Fruit fly (Drosophila melanogaster) whole organism, wandering third instar larva: ENCODE measurements around the gene Trf4-1.

ENCODE experiments used
- Abd-B ChIP-seq: fragments of >200 bp; optimal IDR thresholded peaks from 2 replicates; lab custom pipeline; 2017; ENCODE audit warnings: missing biosample characterization, missing genetic modification characterization
- CG32264 ChIP-seq: fragments of 200-800 bp; sonication (Bioruptor generic); optimal IDR thresholded peaks from 2 replicates; lab custom pipeline; 2016; ENCODE audit warnings: missing biosample characterization, missing genetic modification characterization
- CG9705 ChIP-seq: fragments of 200-800 bp; sonication (Bioruptor generic); optimal IDR thresholded peaks from 2 replicates; lab custom pipeline; 2018; ENCODE audit warnings: missing biosample characterization, mild to moderate bottlenecking, missing genetic modification characterization
- CrebA ChIP-seq: fragments of 200-800 bp; sonication (Bioruptor generic); optimal IDR thresholded peaks from 2 replicates; lab custom pipeline; 2016; ENCODE audit warnings: missing biosample characterization, mild to moderate bottlenecking, missing genetic modification characterization, borderline replicate concordance
- Dfd ChIP-seq: fragments of >200 bp; optimal IDR thresholded peaks from 2 replicates; lab custom pipeline; 2017; ENCODE audit warnings: missing biosample characterization, missing genetic modification characterization
- Dif ChIP-seq: fragments of 200-275, 200-300 bp; sonication (Bioruptor generic); optimal IDR thresholded peaks from 2 replicates; lab custom pipeline; 2018; ENCODE audit warnings: missing biosample characterization, missing genetic modification characterization; ENCODE audit not compliant: partially characterized antibody
- GATAd ChIP-seq: sonication (Bioruptor generic); optimal IDR thresholded peaks from 2 replicates; lab custom pipeline; 2016; ENCODE audit warnings: missing biosample characterization, missing genetic modification characterization
- HLH106 ChIP-seq: fragments of 200-800 bp; optimal IDR thresholded peaks from 3 replicates; lab custom pipeline; 2019; ENCODE audit warnings: missing biosample characterization, mild to moderate bottlenecking, missing genetic modification characterization, moderate library complexity
- Hnf4 ChIP-seq: fragments of 200-800 bp; sonication (Bioruptor generic); optimal IDR thresholded peaks from 2 replicates; lab custom pipeline; 2016; ENCODE audit warnings: missing biosample characterization, mild to moderate bottlenecking, missing genetic modification characterization
- Hr78 ChIP-seq: fragments of >200 bp; optimal IDR thresholded peaks from 2 replicates; lab custom pipeline; 2017; ENCODE audit warnings: missing biosample characterization, missing genetic modification characterization
- Hr83 ChIP-seq: fragments of 200-300 bp; sonication (Bioruptor generic); optimal IDR thresholded peaks from 2 replicates; lab custom pipeline; 2016; ENCODE audit warnings: missing biosample characterization, mild to moderate bottlenecking, missing genetic modification characterization, moderate library complexity; ENCODE audit not compliant: poor library complexity, severe bottlenecking
- Jra ChIP-seq: sonication (Bioruptor generic); optimal IDR thresholded peaks from 2 replicates; lab custom pipeline; 2016; ENCODE audit warnings: missing biosample characterization, missing genetic modification characterization
- Mio ChIP-seq: sonication (Bioruptor generic); optimal IDR thresholded peaks from 2 replicates; lab custom pipeline; 2016; ENCODE audit warnings: missing biosample characterization, missing genetic modification characterization
- Myc ChIP-seq: fragments of >200 bp; optimal IDR thresholded peaks from 2 replicates; lab custom pipeline; 2017
- N ChIP-seq: fragments of >200 bp; optimal IDR thresholded peaks from 2 replicates; lab custom pipeline; 2018; ENCODE audit warnings: missing biosample characterization, missing external identifiers, missing genetic modification characterization
- OdsH ChIP-seq: fragments of 200-800 bp; sonication (Bioruptor generic); optimal IDR thresholded peaks from 2 replicates; lab custom pipeline; 2016; ENCODE audit warnings: missing biosample characterization, mild to moderate bottlenecking, missing genetic modification characterization
- Rel ChIP-seq, 2 experiments: fragments of 200-800 bp; sonication (Bioruptor generic) in 1 of 2; optimal IDR thresholded peaks; 2 replicates in 1 of 2; 3 replicates in 1 of 2; lab custom pipeline; 2016 to 2019; ENCODE audit warnings: mild to moderate bottlenecking in 2 of 2, missing biosample characterization in 2 of 2, missing genetic modification characterization in 2 of 2, moderate library complexity in 1 of 2
- Sp1 ChIP-seq: fragments of 200-800 bp; sonication (Bioruptor generic); optimal IDR thresholded peaks from 3 replicates; lab custom pipeline; 2019; ENCODE audit warnings: missing biosample characterization, mild to moderate bottlenecking, missing genetic modification characterization, moderate library complexity
- Vsx2 ChIP-seq: fragments of 200-300, 225-300 bp; sonication (Bioruptor generic); optimal IDR thresholded peaks from 2 replicates; lab custom pipeline; 2018; ENCODE audit warnings: missing biosample characterization, missing genetic modification characterization; ENCODE audit not compliant: partially characterized antibody
- br ChIP-seq: fragments of 200-800 bp; sonication (Bioruptor generic); optimal IDR thresholded peaks from 2 replicates; lab custom pipeline; 2016; ENCODE audit warnings: missing biosample characterization, missing genetic modification characterization
- brk ChIP-seq: fragments of 200-800 bp; sonication (Bioruptor generic); optimal IDR thresholded peaks from 2 replicates; lab custom pipeline; 2016; ENCODE audit warnings: missing biosample characterization, mild to moderate bottlenecking, missing genetic modification characterization
- dl ChIP-seq, 2 experiments: fragments of 175-275, 200-275 bp in 1 of 2; fragments of 200-275 bp in 1 of 2; sonication (Bioruptor generic); optimal IDR thresholded peaks; lab custom pipeline; 2018; ENCODE audit warnings: mild to moderate bottlenecking in 2 of 2, missing biosample characterization in 2 of 2, missing genetic modification characterization in 2 of 2, moderate library complexity in 2 of 2; ENCODE audit not compliant: partially characterized antibody in 2 of 2, insufficient read depth in 1 of 2
- dmrt93B ChIP-seq: fragments of 200-800 bp; sonication (Bioruptor generic); optimal IDR thresholded peaks from 2 replicates; lab custom pipeline; 2018; ENCODE audit warnings: missing biosample characterization, mild to moderate bottlenecking, missing genetic modification characterization
- dsf ChIP-seq: sonication (Bioruptor generic); optimal IDR thresholded peaks from 2 replicates; lab custom pipeline; 2016; ENCODE audit warnings: missing biosample characterization, missing genetic modification characterization, borderline replicate concordance
- ey ChIP-seq: fragments of 200-800 bp; sonication (Bioruptor generic); optimal IDR thresholded peaks from 2 replicates; lab custom pipeline; 2016; ENCODE audit warnings: missing biosample characterization, missing genetic modification characterization
- foxo ChIP-seq, 2 experiments: fragments of 200-800 bp; sonication (Bioruptor generic); optimal IDR thresholded peaks; 2 replicates in 1 of 2; 3 replicates in 1 of 2; lab custom pipeline; 2016 to 2017; ENCODE audit warnings: missing biosample characterization in 2 of 2, missing genetic modification characterization in 2 of 2
- fru ChIP-seq: fragments of 200-800 bp; sonication (Bioruptor generic); optimal IDR thresholded peaks from 3 replicates; lab custom pipeline; 2016; ENCODE audit warnings: missing biosample characterization, mild to moderate bottlenecking, missing genetic modification characterization
- h ChIP-seq: fragments of 200-800 bp; sonication (Bioruptor generic); optimal IDR thresholded peaks from 3 replicates; lab custom pipeline; 2016; ENCODE audit warnings: missing biosample characterization, mild to moderate bottlenecking, missing genetic modification characterization
- jim ChIP-seq: fragments of 175-275, 200-325 bp; sonication (Bioruptor generic); optimal IDR thresholded peaks from 2 replicates; lab custom pipeline; 2016; ENCODE audit warnings: missing biosample characterization, mild to moderate bottlenecking, missing genetic modification characterization
- lola ChIP-seq: fragments of >200 bp; optimal IDR thresholded peaks from 2 replicates; lab custom pipeline; 2017; ENCODE audit warnings: missing biosample characterization, missing genetic modification characterization
- pan ChIP-seq: fragments of >200 bp; optimal IDR thresholded peaks from 2 replicates; lab custom pipeline; 2017
- psq ChIP-seq: fragments of 200-800 bp; sonication (Bioruptor generic); optimal IDR thresholded peaks from 3 replicates; lab custom pipeline; 2017; ENCODE audit warnings: missing biosample characterization, mild to moderate bottlenecking, missing genetic modification characterization, moderate library complexity
- rgr ChIP-seq: fragments of 200-800 bp; sonication (Bioruptor generic); optimal IDR thresholded peaks from 3 replicates; lab custom pipeline; 2016; ENCODE audit warnings: missing biosample characterization, mild to moderate bottlenecking, missing genetic modification characterization
- sage ChIP-seq: fragments of 200-800 bp; sonication (Bioruptor generic); optimal IDR thresholded peaks from 2 replicates; lab custom pipeline; 2016; ENCODE audit warnings: missing biosample characterization, mild to moderate bottlenecking, missing genetic modification characterization
- sv ChIP-seq: fragments of 200-800 bp; sonication (Bioruptor generic); optimal IDR thresholded peaks from 3 replicates; lab custom pipeline; 2016; ENCODE audit warnings: missing biosample characterization, missing genetic modification characterization
- tai ChIP-seq: sonication (Bioruptor generic); optimal IDR thresholded peaks from 2 replicates; lab custom pipeline; 2016; ENCODE audit warnings: missing biosample characterization, missing genetic modification characterization
- usp ChIP-seq: fragments of >200 bp; optimal IDR thresholded peaks from 2 replicates; lab custom pipeline; 2017; ENCODE audit warnings: missing biosample characterization, missing genetic modification characterization
- woc ChIP-seq: sonication (Bioruptor generic); optimal IDR thresholded peaks from 2 replicates; lab custom pipeline; 2016; ENCODE audit warnings: missing biosample characterization, mild to moderate bottlenecking, missing genetic modification characterization

Gene Trf4-1

dm6 chrX:8558762-8559172 is 1.4 kb upstream of the Trf4-1 start, which contains the start of gene IntS4 (continued):
- TF ChIP-seq CG9705 (GFP tag; lab: Kevin White, UChicago) (peak; percentile 58), lola (GFP tag; lab: Kevin White, UChicago) (no peak), Hr83 (GFP tag; lab: Kevin White, UChicago) (peak; percentile 75)

dm6 chrX:8561404-8562397 is 1.6 kb downstream of the Trf4-1 start:
- no peak for TF ChIP-seq pan (lab: Kevin White, UChicago)
- TF ChIP-seq dmrt93B (GFP tag; lab: Kevin White, UChicago) = no peak
- TF ChIP-seq Hr83 (GFP tag; lab: Kevin White, UChicago) = peak; percentile 71
- no peak for TF ChIP-seq jim (GFP tag; lab: Kevin White, UChicago)
- peak; percentile 76 for TF ChIP-seq fru (GFP tag; lab: Kevin White, UChicago)
- no peak for TF ChIP-seq Dfd
- no peak for TF ChIP-seq Hr78 (GFP tag; lab: Kevin White, UChicago)
- TF ChIP-seq CrebA (GFP tag; lab: Kevin White, UChicago) = no peak
- TF ChIP-seq brk = peak; percentile 32
- no peak for TF ChIP-seq lola (GFP tag; lab: Kevin White, UChicago)
- TF ChIP-seq Myc (lab: Kevin White, UChicago) = no peak
- peak; percentile 51 for TF ChIP-seq Sp1 (GFP tag; lab: Kevin White, UChicago)
- no peak for TF ChIP-seq CG9705 (GFP tag; lab: Kevin White, UChicago)
- TF ChIP-seq woc = peak; percentile 29
- TF ChIP-seq h (GFP tag; lab: Kevin White, UChicago) = peak; percentile 74
- TF ChIP-seq CG32264 (GFP tag; lab: Kevin White, UChicago) = no peak
- peak; percentile 48 for TF ChIP-seq ey (GFP tag; lab: Kevin White, UChicago)
- no peak for TF ChIP-seq OdsH
- peak; percentile 72 for TF ChIP-seq psq (GFP tag; lab: Kevin White, UChicago)
- TF ChIP-seq GATAd = no peak
- peak; percentile 23 for TF ChIP-seq Rel (GFP tag; optimal IDR thresholded peaks at IDR 0.05; lab: Kevin White, UChicago)
- TF ChIP-seq Rel (tag; optimal IDR thresholded peaks at IDR 0.05; lab: Kevin White, UChicago) = peak; percentile 44
- TF ChIP-seq sage (GFP tag; lab: Kevin White, UChicago) = no peak
- peak; percentile 66 for TF ChIP-seq br (GFP tag; lab: Kevin White, UChicago)
- TF ChIP-seq Abd-B (GFP tag; lab: Kevin White, UChicago) = no peak
- TF ChIP-seq sv (GFP tag; lab: Kevin White, UChicago) = no peak
- no peak for TF ChIP-seq Vsx2 (GFP tag; lab: Kevin White, UChicago)
- TF ChIP-seq rgr (GFP tag; lab: Kevin White, UChicago) = peak; percentile 68
- TF ChIP-seq dsf (GFP tag; lab: Kevin White, UChicago) = no peak
- no peak for TF ChIP-seq dl (GFP tag; optimal IDR thresholded peaks at IDR 0.05; lab: Kevin White, UChicago; ENCODE audit: insufficient read depth in 1 of 2, partially characterized antibody in 2 of 2)
- TF ChIP-seq tai (GFP tag; lab: Kevin White, UChicago) = no peak
- TF ChIP-seq Dif (GFP tag; lab: Kevin White, UChicago) = peak; percentile 10
- TF ChIP-seq Mio (GFP tag; lab: Kevin White, UChicago) = no peak
- TF ChIP-seq Jra = no peak
- TF ChIP-seq usp = no peak
- TF ChIP-seq N = peak; percentile 22
- TF ChIP-seq foxo (GFP tag; optimal IDR thresholded peaks at IDR 0.05; lab: Kevin White, UChicago) = peak in 1 of 2 experiments; percentile 61
- TF ChIP-seq Hnf4 = peak; percentile 70
- TF ChIP-seq HLH106 (tag; lab: Kevin White, UChicago) = peak; percentile 37
